Fruit fly (Drosophila melanogaster): Measurements from ENCODE around the gene CG44038.

Gene CG44038

DNA sequence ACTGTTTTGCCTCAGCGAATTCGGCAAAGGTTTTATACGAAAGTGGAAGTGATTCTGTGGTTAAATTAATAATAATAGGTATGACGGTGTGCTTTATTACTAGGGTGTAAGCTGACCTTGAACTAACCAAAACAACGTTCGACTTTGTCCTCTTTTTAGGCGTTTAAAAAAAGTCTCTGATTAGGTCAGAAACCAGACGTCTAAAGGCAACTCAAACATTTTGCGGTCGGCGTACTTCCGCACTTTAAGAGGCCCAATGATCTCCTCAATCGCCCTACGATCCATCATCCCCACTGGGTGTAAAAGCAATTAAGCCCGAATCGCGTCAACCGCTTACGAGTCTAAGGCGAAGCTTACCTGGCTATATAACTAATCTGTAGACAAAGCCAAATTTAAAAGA lies 21.6 kb upstream of the CG44038 start, which contains the start of gene Cyp313a3:
Gene Cyp313a3, minus strand, starts transcription at position 101 of the 400 bp plus-strand sequence.
- TF ChIP-seq oc (tag; optimal IDR thresholded peaks at IDR 0.05), result peak; percentile 1
- TF ChIP-seq ham (GFP tag; IDR thresholded peaks at IDR 0.05), result no peak
- TF ChIP-seq knrl (GFP tag; IDR thresholded peaks at IDR 0.05; ENCODE audit: partially characterized antibody), result 0 out of 3 replicates have a peak, but pooled peaks have one; percentile 6

DNA sequence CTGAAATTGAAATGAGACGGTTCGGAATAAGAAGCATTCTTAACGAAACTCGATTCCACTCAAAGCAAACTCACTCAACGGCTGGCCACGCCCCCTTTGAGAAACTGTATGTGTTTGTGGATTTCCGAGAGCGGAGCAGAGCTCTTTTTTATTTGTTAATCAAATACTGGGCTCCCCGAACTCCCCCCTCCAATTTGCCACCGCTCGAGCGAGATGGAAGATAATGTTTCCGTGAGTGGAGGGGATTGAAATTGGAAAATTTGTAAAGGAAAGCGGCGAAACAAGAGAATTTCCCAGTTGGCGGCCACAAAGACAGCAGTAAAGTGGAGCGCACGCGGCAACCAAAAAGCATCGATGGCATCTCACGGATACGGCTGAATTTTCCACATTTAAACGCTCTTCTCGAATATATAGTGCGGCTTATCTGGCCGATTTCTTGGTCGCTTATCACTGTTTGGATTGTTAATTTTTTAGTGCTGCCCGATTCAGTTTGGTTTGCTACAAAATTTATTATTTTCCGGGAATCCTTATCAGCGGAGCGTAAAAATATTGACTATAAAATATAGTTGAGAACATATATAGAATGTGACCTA lies 16.2 kb upstream of the CG44038 start:
- TF ChIP-seq CG13624 (GFP tag; optimal IDR thresholded peaks at IDR 0.05) (no peak), Sox102F (GFP tag; optimal IDR thresholded peaks at IDR 0.05) (no peak), CG2129 (GFP tag; IDR thresholded peaks at IDR 0.05; ENCODE audit: partially characterized antibody) (no peak), ttk (GFP tag; IDR thresholded peaks at IDR 0.05) (no peak), Hey (tag; optimal IDR thresholded peaks at IDR 0.05) (no peak), CG18764 (GFP tag; optimal IDR thresholded peaks at IDR 0.05) (no peak), CG10267 (tag; optimal IDR thresholded peaks at IDR 0.05) (no peak), CG12744 (GFP tag; optimal IDR thresholded peaks at IDR 0.05) (no peak), sens-2 (GFP tag; IDR thresholded peaks at IDR 0.05) (no peak), stc (GFP tag; IDR thresholded peaks at IDR 0.05) (no peak), CG10321 (GFP tag; IDR thresholded peaks at IDR 0.05) (peak; percentile 81), danr (GFP tag; IDR thresholded peaks at IDR 0.05) (no peak), psq (GFP tag; optimal IDR thresholded peaks at IDR 0.05) (no peak), Vsx1 (GFP tag; optimal IDR thresholded peaks at IDR 0.05) (peak; percentile 2), Hr78 (GFP tag; optimal IDR thresholded peaks at IDR 0.05) (peak in 1 of 2 experiments; percentile 62), unpg (GFP tag; optimal IDR thresholded peaks at IDR 0.05) (peak; percentile 12), Hsf (GFP tag; optimal IDR thresholded peaks at IDR 0.05) (no peak), Atf6 (GFP tag; IDR thresholded peaks at IDR 0.05) (no peak), Side (GFP tag; optimal IDR thresholded peaks at IDR 0.05) (no peak), bigmax (GFP tag; optimal IDR thresholded peaks at IDR 0.05) (no peak), exex (tag; optimal IDR thresholded peaks at IDR 0.05) (no peak), dmrt99B (tag; optimal IDR thresholded peaks at IDR 0.05) (no peak), wor (GFP tag; IDR thresholded peaks at IDR 0.05) (no peak), HmgD (GFP tag; optimal IDR thresholded peaks at IDR 0.05) (no peak), Sry-β (GFP tag; optimal IDR thresholded peaks at IDR 0.05) (no peak), sens (GFP tag) (peak; percentile 51), chm (GFP tag; IDR thresholded peaks at IDR 0.05) (peak; percentile 60; the same call in 1 of the 2 replicates), nerfin-2 (GFP tag; IDR thresholded peaks at IDR 0.05; ENCODE audit: partially characterized antibody) (no peak), Trl (optimal IDR thresholded peaks at IDR 0.05) (peak; percentile 59 to 69), Trl (GFP tag; optimal IDR thresholded peaks at IDR 0.05) (no peak), zfh1 (GFP tag; IDR thresholded peaks at IDR 0.05) (no peak), CG9727 (GFP tag; optimal IDR thresholded peaks at IDR 0.05) (no peak), lilli (GFP tag; optimal IDR thresholded peaks at IDR 0.05) (no peak), Dad (GFP tag; optimal IDR thresholded peaks at IDR 0.05) (no peak), CG6175 (GFP tag; IDR thresholded peaks at IDR 0.05) (peak; percentile 22; the same call in 1 of the 3 replicates), cato (GFP tag; optimal IDR thresholded peaks at IDR 0.05; ENCODE audit: borderline replicate concordance) (no peak), sima (GFP tag; optimal IDR thresholded peaks at IDR 0.05) (no peak), vvl (GFP tag; IDR thresholded peaks at IDR 0.05) (0 out of 2 replicates have a peak, but pooled peaks have one; percentile 51), CG3847 (GFP tag; IDR thresholded peaks at IDR 0.05) (no peak), bbx (GFP tag; IDR thresholded peaks at IDR 0.05; ENCODE audit: partially characterized antibody) (peak; percentile 57; the same call in 1 of the 2 replicates), Ptx1 (GFP tag; IDR thresholded peaks at IDR 0.05) (no peak), gce (GFP tag; IDR thresholded peaks at IDR 0.05) (no peak), Rfx (GFP tag; IDR thresholded peaks at IDR 0.05) (0 out of 2 replicates have a peak, but pooled peaks have one; percentile 9), jing (GFP tag; optimal IDR thresholded peaks at IDR 0.05) (peak; percentile 79), scrt (GFP tag; optimal IDR thresholded peaks at IDR 0.05) (no peak), CG31441 (GFP tag; IDR thresholded peaks at IDR 0.05) (no peak)

Measured in whole organism, embryonic.